Worm (Caenorhabditis elegans) whole organism, L2 larva: ENCODE data around the gene ptc-1.

Source experiments
- C34F6.9 ChIP-seq: fragments of 150-350 bp; optimal IDR thresholded peaks from 2 replicates; lab custom pipeline; 2014; ENCODE audit warnings: missing biosample characterization, missing genetic modification characterization
- F13H6.1 ChIP-seq: sonication (generic microtip); optimal IDR thresholded peaks from 2 replicates; lab custom pipeline; 2016; ENCODE audit warnings: missing genetic modification characterization, missing compliant biosample characterization
- R02D3.7 ChIP-seq: fragments of 150-350 bp; optimal IDR thresholded peaks from 2 replicates; lab custom pipeline; 2014; ENCODE audit warnings: missing biosample characterization, missing genetic modification characterization
- Y55F3AM.14 ChIP-seq: fragments of 200-800 bp; sonication (Bioruptor generic); optimal IDR thresholded peaks from 2 replicates; lab custom pipeline; 2018; ENCODE audit warnings: mild to moderate bottlenecking, missing genetic modification characterization, missing compliant biosample characterization
- alr-1 ChIP-seq: fragments of 150-350 bp; optimal IDR thresholded peaks from 2 replicates; lab custom pipeline; 2014; ENCODE audit warnings: missing biosample characterization, missing genetic modification characterization
- ama-1 ChIP-seq: fragments of 150-350 bp; optimal IDR thresholded peaks from 2 replicates; lab custom pipeline; 2018; ENCODE audit warnings: inconsistent platforms
- blmp-1 ChIP-seq: sonication (generic microtip); optimal IDR thresholded peaks from 2 replicates; lab custom pipeline; 2017; ENCODE audit warnings: missing genetic modification characterization, mild to moderate bottlenecking, missing compliant biosample characterization, antibody characterized with exemption, moderate library complexity; ENCODE audit not compliant: insufficient read depth
- ceh-16 ChIP-seq: fragments of 150-350 bp; optimal IDR thresholded peaks from 2 replicates; lab custom pipeline; 2014; ENCODE audit warnings: missing biosample characterization, missing genetic modification characterization
- ceh-82 ChIP-seq: fragments of 150-350 bp; optimal IDR thresholded peaks from 2 replicates; lab custom pipeline; 2014; ENCODE audit warnings: missing biosample characterization, missing genetic modification characterization
- crh-2 ChIP-seq: sonication (generic microtip); optimal IDR thresholded peaks from 2 replicates; lab custom pipeline; 2017; ENCODE audit warnings: missing biosample characterization, missing genetic modification characterization
- dmd-4 ChIP-seq: sonication (generic microtip); optimal IDR thresholded peaks from 2 replicates; lab custom pipeline; 2017; ENCODE audit warnings: missing biosample characterization, missing genetic modification characterization
- egl-27 ChIP-seq: sonication (generic microtip); optimal IDR thresholded peaks from 3 replicates; lab custom pipeline; 2017; ENCODE audit warnings: missing biosample characterization, missing genetic modification reagents, missing genetic modification characterization
- elt-3 ChIP-seq: sonication (generic microtip); optimal IDR thresholded peaks from 2 replicates; lab custom pipeline; 2017; ENCODE audit warnings: missing biosample characterization, missing genetic modification characterization
- fos-1 ChIP-seq: fragments of 150-350 bp; optimal IDR thresholded peaks from 2 replicates; lab custom pipeline; 2014; ENCODE audit warnings: missing biosample characterization, missing genetic modification characterization
- gmeb-1 ChIP-seq: fragments of 150-350 bp; optimal IDR thresholded peaks from 2 replicates; lab custom pipeline; 2014; ENCODE audit warnings: missing biosample characterization, missing genetic modification characterization
- lin-11 ChIP-seq: fragments of 150-350 bp; sonication (generic microtip); optimal IDR thresholded peaks from 2 replicates; lab custom pipeline; 2014; ENCODE audit warnings: missing biosample characterization, missing genetic modification characterization, inconsistent platforms, mixed read lengths
- lin-39 ChIP-seq: fragments of 150-350 bp; optimal IDR thresholded peaks from 2 replicates; lab custom pipeline; 2014; ENCODE audit warnings: missing biosample characterization, missing genetic modification reagents, missing genetic modification characterization
- lsy-2 ChIP-seq, 2 experiments: fragments of 150-350 bp in 1 of 2; sonication (generic microtip) in 1 of 2; optimal IDR thresholded peaks; 2 replicates each; lab custom pipeline; 2014 to 2017; ENCODE audit warnings: missing biosample characterization in 2 of 2, missing genetic modification characterization in 2 of 2
- mab-5 ChIP-seq: fragments of 150-350 bp; optimal IDR thresholded peaks from 2 replicates; lab custom pipeline; 2014; ENCODE audit warnings: missing biosample characterization, missing genetic modification characterization
- mbf-1 ChIP-seq: sonication (generic microtip); optimal IDR thresholded peaks from 2 replicates; lab custom pipeline; 2017; ENCODE audit warnings: missing biosample characterization, missing genetic modification characterization
- mdl-1 ChIP-seq, 2 experiments: fragments of 150-350 bp in 1 of 2; sonication (generic microtip) in 1 of 2; optimal IDR thresholded peaks; 2 replicates each; lab custom pipeline; 2017; ENCODE audit warnings: missing biosample characterization in 2 of 2, missing genetic modification characterization in 2 of 2
- nhr-10 ChIP-seq: sonication (generic microtip); optimal IDR thresholded peaks from 2 replicates; lab custom pipeline; 2017; ENCODE audit warnings: missing biosample characterization, missing genetic modification characterization
- nhr-11 ChIP-seq: fragments of 150-350 bp; optimal IDR thresholded peaks from 2 replicates; lab custom pipeline; 2014; ENCODE audit warnings: missing biosample characterization, missing genetic modification characterization
- nhr-12 ChIP-seq: fragments of 150-350 bp; optimal IDR thresholded peaks from 2 replicates; lab custom pipeline; 2014; ENCODE audit warnings: missing biosample characterization, missing genetic modification characterization
- nhr-129 ChIP-seq: fragments of 150-350 bp; optimal IDR thresholded peaks from 2 replicates; lab custom pipeline; 2014; ENCODE audit warnings: missing biosample characterization, missing genetic modification characterization
- nhr-21 ChIP-seq: fragments of 150-350 bp; optimal IDR thresholded peaks from 2 replicates; lab custom pipeline; 2014; ENCODE audit warnings: missing biosample characterization, missing genetic modification characterization
- nhr-23 ChIP-seq: fragments of 150-350 bp; optimal IDR thresholded peaks from 2 replicates; lab custom pipeline; 2014; ENCODE audit warnings: missing biosample characterization, missing genetic modification reagents, missing genetic modification characterization
- nhr-237 ChIP-seq: fragments of 150-350 bp; optimal IDR thresholded peaks from 2 replicates; lab custom pipeline; 2014; ENCODE audit warnings: missing biosample characterization, missing genetic modification characterization
- nhr-25 ChIP-seq: fragments of 150-350 bp; sonication (generic microtip); optimal IDR thresholded peaks from 3 replicates; lab custom pipeline; 2014; ENCODE audit warnings: missing biosample characterization, missing genetic modification characterization
- nhr-6 ChIP-seq: fragments of 150-350 bp; optimal IDR thresholded peaks from 2 replicates; lab custom pipeline; 2014; ENCODE audit warnings: missing biosample characterization, missing genetic modification characterization
- nhr-77 ChIP-seq: fragments of 150-350 bp; optimal IDR thresholded peaks from 2 replicates; lab custom pipeline; 2014; ENCODE audit warnings: missing biosample characterization, missing genetic modification characterization
- peb-1 ChIP-seq: fragments of 150-350 bp; optimal IDR thresholded peaks from 2 replicates; lab custom pipeline; 2014; ENCODE audit warnings: missing biosample characterization, missing genetic modification characterization
- sem-4 ChIP-seq: fragments of 150-350 bp; optimal IDR thresholded peaks from 2 replicates; lab custom pipeline; 2014; ENCODE audit warnings: missing biosample characterization, missing genetic modification reagents, missing genetic modification characterization
- skn-1 ChIP-seq: sonication (generic microtip); optimal IDR thresholded peaks from 2 replicates; lab custom pipeline; 2017; ENCODE audit warnings: missing biosample characterization, missing genetic modification characterization
- sma-3 ChIP-seq: sonication (generic microtip); optimal IDR thresholded peaks from 2 replicates; lab custom pipeline; 2016; ENCODE audit warnings: missing genetic modification reagents, missing genetic modification characterization, missing compliant biosample characterization
- sma-9 ChIP-seq, 2 experiments: fragments of 150-350 bp in 1 of 2; sonication (generic microtip) in 1 of 2; optimal IDR thresholded peaks; 2 replicates each; lab custom pipeline; 2014 to 2016; ENCODE audit warnings: missing genetic modification characterization in 2 of 2, mild to moderate bottlenecking in 1 of 2, missing biosample characterization in 1 of 2, missing compliant biosample characterization in 1 of 2, missing genetic modification reagents in 1 of 2, moderate library complexity in 1 of 2
- snpc-4 ChIP-seq: fragments of 150-350 bp; optimal IDR thresholded peaks from 2 replicates; lab custom pipeline; 2014; ENCODE audit warnings: missing biosample characterization, missing genetic modification characterization
- unc-39 ChIP-seq: fragments of 150-350 bp; optimal IDR thresholded peaks from 2 replicates; lab custom pipeline; 2014; ENCODE audit warnings: missing biosample characterization, missing genetic modification characterization
- unc-55 ChIP-seq: fragments of 150-350 bp; sonication (generic microtip); optimal IDR thresholded peaks from 3 replicates; lab custom pipeline; 2014; ENCODE audit warnings: missing biosample characterization, missing genetic modification reagents, missing genetic modification characterization
- unc-62 ChIP-seq: fragments of 150-350 bp; optimal IDR thresholded peaks from 2 replicates; lab custom pipeline; 2014; ENCODE audit warnings: missing biosample characterization, missing genetic modification reagents, missing genetic modification characterization
- zag-1 ChIP-seq: fragments of 150-350 bp; optimal IDR thresholded peaks from 2 replicates; lab custom pipeline; 2014; ENCODE audit warnings: missing biosample characterization, missing genetic modification characterization
- ztf-1 ChIP-seq: fragments of 200-800 bp; sonication (Bioruptor generic); conservative IDR thresholded peaks from 2 replicates; pipeline ENCODE4 v1.3.6; 2022; ENCODE audit warnings: missing genetic modification characterization, missing compliant biosample characterization
- ztf-11 ChIP-seq: sonication (generic microtip); optimal IDR thresholded peaks from 2 replicates; lab custom pipeline; 2017; ENCODE audit warnings: missing biosample characterization, missing genetic modification characterization
- ztf-4 ChIP-seq: fragments of 150-350 bp; optimal IDR thresholded peaks from 2 replicates; lab custom pipeline; 2014; ENCODE audit warnings: missing biosample characterization, missing genetic modification characterization

ptc-1 gene

ce11 chrII:7866081-7866480 lies 26.9 kb upstream of the ptc-1 start:
- TF ChIP-seq alr-1 (no peak), unc-62 (no peak), nhr-25 (tag; lab: Kevin White, UChicago) (peak; percentile 40), Y55F3AM.14 (GFP tag; lab: Kevin White, UChicago) (no peak)

DNA sequence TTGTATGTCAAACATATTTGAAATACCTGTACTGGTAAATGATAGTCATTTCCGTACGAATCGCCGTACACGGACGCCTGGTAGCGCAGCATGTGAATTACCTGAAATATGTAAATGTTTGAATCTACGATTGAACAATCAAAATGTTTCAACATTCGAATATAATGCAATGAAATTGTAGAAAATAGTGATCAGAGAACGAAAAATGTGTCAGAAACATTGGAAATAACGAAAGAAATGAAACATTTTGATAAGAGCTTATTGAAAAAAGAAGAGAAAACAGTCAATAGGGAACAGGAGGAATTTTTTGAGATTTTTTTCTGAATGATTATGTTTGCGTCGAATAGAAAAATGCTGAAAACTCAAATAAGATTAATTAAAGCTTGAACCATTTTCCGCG lies 23.0 kb upstream of the ptc-1 start, which contains the start of gene ztf-17:
Gene ztf-17, minus strand, starts transcription at position 101 of the 400 bp plus-strand sequence.
- TF ChIP-seq nhr-237 (tag; lab: Kevin White, UChicago) (no peak), lin-39 (tag; lab: Kevin White, UChicago) (no peak), nhr-11 (tag; lab: Kevin White, UChicago) (no peak), crh-2 (no peak), C34F6.9 (tag; lab: Kevin White, UChicago) (no peak), ceh-16 (tag; lab: Kevin White, UChicago) (no peak), elt-3 (no peak), alr-1 (no peak), sma-3 (no peak)

DNA sequence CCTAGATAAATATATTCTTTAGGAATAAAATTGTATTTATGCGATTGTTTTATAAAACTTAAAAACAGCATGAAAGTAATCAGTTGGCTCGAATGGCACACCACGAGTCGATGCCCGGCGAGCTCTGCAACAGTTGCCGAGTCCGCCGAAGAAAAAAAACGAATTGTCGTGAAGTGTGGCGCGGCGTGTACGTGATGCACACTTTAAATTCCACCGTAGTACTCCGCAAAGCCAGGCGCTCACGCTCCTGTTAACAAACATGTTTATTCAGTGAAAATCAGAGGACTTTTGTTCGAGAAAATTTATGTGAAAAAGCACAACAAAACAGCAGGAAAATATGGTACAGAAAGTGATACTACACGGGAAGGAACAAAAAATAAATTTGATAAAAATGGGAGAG lies 22.4 kb upstream of the ptc-1 start:
- TF ChIP-seq sma-3 (peak; percentile 30), nhr-77 (tag; lab: Kevin White, UChicago) (no peak), mdl-1 (tag; optimal IDR thresholded peaks at IDR 0.05; lab: Kevin White, UChicago) (no peak), ama-1 (no peak), nhr-25 (tag; lab: Kevin White, UChicago) (peak; percentile 13), lsy-2 (tag; optimal IDR thresholded peaks at IDR 0.05; lab: Kevin White, UChicago) (peak; percentile 81 to 97), nhr-129 (tag; lab: Kevin White, UChicago) (peak; percentile 78), C34F6.9 (tag; lab: Kevin White, UChicago) (peak; percentile 53), unc-39 (tag; lab: Kevin White, UChicago) (no peak), blmp-1 (tag; lab: Kevin White, UChicago) (no peak), alr-1 (no peak), F13H6.1 (tag; lab: Kevin White, UChicago) (peak; percentile 17), fos-1 (tag; lab: Kevin White, UChicago) (peak; percentile 21), skn-1 (no peak), unc-62 (no peak), zag-1 (tag; lab: Kevin White, UChicago) (peak; percentile 24), crh-2 (peak; percentile 21), unc-55 (GFP tag; lab: Kevin White, UChicago) (peak; percentile 75)
- TF ChIP-seq, all 48 proteins: peak for 10

ce11 chrII:7873843-7874372 lies 19.1 kb upstream of the ptc-1 start, which contains the start of gene T01H3.3:
T01H3.3 (minus strand) TSS chrII:7873893.
- no peak for TF ChIP-seq peb-1 (tag; lab: Kevin White, UChicago)
- TF ChIP-seq nhr-25 (tag; lab: Kevin White, UChicago) = peak; percentile 31
- no peak for TF ChIP-seq Y55F3AM.14 (GFP tag; lab: Kevin White, UChicago)
- TF ChIP-seq lsy-2 (tag; optimal IDR thresholded peaks at IDR 0.05; lab: Kevin White, UChicago) = peak in 1 of 2 experiments; percentile 82
- TF ChIP-seq C34F6.9 (tag; lab: Kevin White, UChicago) = peak; percentile 67
- TF ChIP-seq nhr-21 (tag; lab: Kevin White, UChicago) = no peak
- no peak for TF ChIP-seq nhr-6 (tag; lab: Kevin White, UChicago)
- no peak for TF ChIP-seq alr-1
- TF ChIP-seq ztf-4 (tag; lab: Kevin White, UChicago) = no peak
- no peak for TF ChIP-seq mdl-1 (tag; optimal IDR thresholded peaks at IDR 0.05; lab: Kevin White, UChicago)
- no peak for TF ChIP-seq fos-1 (tag; lab: Kevin White, UChicago)
- TF ChIP-seq snpc-4 (tag; lab: Kevin White, UChicago) = no peak
- no peak for TF ChIP-seq mbf-1
- peak; percentile 39 for TF ChIP-seq crh-2
- TF ChIP-seq sma-9 (GFP tag; optimal IDR thresholded peaks at IDR 0.05; lab: Kevin White, UChicago) = peak; percentile 32
- TF ChIP-seq sma-9 (tag; optimal IDR thresholded peaks at IDR 0.05; lab: Kevin White, UChicago) = no peak
- TF ChIP-seq R02D3.7 = no peak
- TF ChIP-seq egl-27 (tag; lab: Kevin White, UChicago) = no peak
- TF ChIP-seq skn-1 = no peak
- TF ChIP-seq unc-39 (tag; lab: Kevin White, UChicago) = no peak
- TF ChIP-seq ceh-82 = no peak
- no peak for TF ChIP-seq unc-62
- peak; percentile 11 for TF ChIP-seq lin-11 (tag; lab: Kevin White, UChicago)
- TF ChIP-seq dmd-4 (tag; lab: Kevin White, UChicago) = no peak
- no peak for TF ChIP-seq ceh-16 (tag; lab: Kevin White, UChicago)
- no peak for TF ChIP-seq sem-4 (tag; lab: Kevin White, UChicago)
- peak; percentile 16 for TF ChIP-seq gmeb-1 (tag; lab: Kevin White, UChicago)
- TF ChIP-seq sma-3 = no peak
- no peak for TF ChIP-seq nhr-23
- no peak for TF ChIP-seq F13H6.1 (tag; lab: Kevin White, UChicago)
- TF ChIP-seq ztf-11 (tag; lab: Kevin White, UChicago) = no peak
- TF ChIP-seq unc-55 (GFP tag; lab: Kevin White, UChicago) = peak; percentile 77
- TF ChIP-seq nhr-11 (tag; lab: Kevin White, UChicago) = no peak
- no peak for TF ChIP-seq ztf-1
- no peak for TF ChIP-seq mab-5 (tag; lab: Kevin White, UChicago)
- TF ChIP-seq zag-1 (tag; lab: Kevin White, UChicago) = no peak
- TF ChIP-seq nhr-129 (tag; lab: Kevin White, UChicago) = peak; percentile 36
- no peak for TF ChIP-seq nhr-10 (tag; lab: Kevin White, UChicago)
- TF ChIP-seq blmp-1 (tag; lab: Kevin White, UChicago) = no peak
- TF ChIP-seq nhr-12 = no peak
